Worm (Caenorhabditis elegans) whole organism, early embryonic: ENCODE results near the gene F32G8.2.

ENCODE experiments used
- B0310.2 ChIP-seq: sonication (generic microtip); optimal IDR thresholded peaks from 2 replicates; lab custom pipeline; 2016; ENCODE audit warnings: mild to moderate bottlenecking, missing genetic modification characterization, missing compliant biosample characterization
- F13C5.2 ChIP-seq: sonication (generic microtip); optimal IDR thresholded peaks from 2 replicates; lab custom pipeline; 2017; ENCODE audit warnings: mild to moderate bottlenecking, missing genetic modification characterization, inconsistent platforms, missing compliant biosample characterization
- aly-1 ChIP-seq: sonication (generic microtip); optimal IDR thresholded peaks from 2 replicates; lab custom pipeline; 2016; ENCODE audit warnings: missing genetic modification characterization, missing compliant biosample characterization
- ama-1 ChIP-seq: fragments of 150-350 bp; optimal IDR thresholded peaks from 2 replicates; lab custom pipeline; 2014
- ceh-13 ChIP-seq: fragments of 200-800 bp; sonication (Bioruptor generic); optimal IDR thresholded peaks from 2 replicates; lab custom pipeline; 2018; ENCODE audit warnings: mild to moderate bottlenecking, missing genetic modification characterization, missing compliant biosample characterization
- ceh-36 ChIP-seq: sonication (generic microtip); optimal IDR thresholded peaks from 2 replicates; lab custom pipeline; 2016; ENCODE audit warnings: missing genetic modification characterization, inconsistent platforms, missing compliant biosample characterization
- ets-7 ChIP-seq: sonication (generic microtip); optimal IDR thresholded peaks from 2 replicates; lab custom pipeline; 2016; ENCODE audit warnings: missing genotype, missing genetic modification characterization, missing compliant biosample characterization
- flt-1 ChIP-seq: fragments of 200-800 bp; sonication (Bioruptor generic); IDR thresholded peaks from 2 replicates; pipeline ENCODE4 v1.3.6; 2022; ENCODE audit warnings: missing genetic modification characterization, missing compliant biosample characterization
- hmbx-1 ChIP-seq: sonication (generic microtip); optimal IDR thresholded peaks from 2 replicates; lab custom pipeline; 2016; ENCODE audit warnings: mild to moderate bottlenecking, missing genetic modification characterization, missing compliant biosample characterization
- hmg-4 ChIP-seq: fragments of 200-800 bp; sonication (Bioruptor generic); optimal IDR thresholded peaks from 2 replicates; lab custom pipeline; 2018; ENCODE audit warnings: mild to moderate bottlenecking, missing genetic modification characterization, missing compliant biosample characterization
- hnd-1 ChIP-seq: sonication (generic microtip); optimal IDR thresholded peaks from 2 replicates; lab custom pipeline; 2016; ENCODE audit warnings: missing genetic modification characterization, missing compliant biosample characterization
- pes-1 ChIP-seq: fragments of 200-800 bp; sonication (Bioruptor generic); IDR thresholded peaks from 2 replicates; pipeline ENCODE4 v1.3.6; 2022; ENCODE audit warnings: missing genetic modification reagents, missing genetic modification characterization, missing compliant biosample characterization
- sea-1 ChIP-seq: fragments of 200-800 bp; sonication (Bioruptor generic); conservative IDR thresholded peaks from 2 replicates; pipeline ENCODE4 v1.3.6; 2022; ENCODE audit warnings: missing genetic modification characterization, missing compliant biosample characterization
- tra-4 ChIP-seq: sonication (generic microtip); optimal IDR thresholded peaks from 2 replicates; lab custom pipeline; 2017; ENCODE audit warnings: missing genetic modification characterization, missing compliant biosample characterization

DNA sequence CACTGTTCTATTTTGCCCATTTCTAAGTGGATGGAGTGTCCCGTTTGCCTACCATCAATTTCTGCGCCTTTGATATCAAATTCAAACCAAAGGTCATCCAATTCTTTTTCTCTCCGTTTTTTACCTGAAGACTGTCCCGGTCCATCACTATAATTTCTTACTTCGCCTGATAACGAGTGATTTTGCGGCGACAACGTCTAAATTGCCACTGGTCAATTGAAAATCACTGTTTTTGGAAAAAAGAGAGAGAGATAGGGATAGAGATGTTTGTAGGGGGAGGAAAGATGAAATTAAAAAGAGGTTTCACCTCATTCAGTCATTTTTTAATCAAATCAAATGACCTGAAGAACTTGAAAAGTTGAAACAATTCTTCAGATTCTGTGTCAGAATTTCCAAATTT lies 21.7 kb downstream of the F32G8.2 start:
- TF ChIP-seq flt-1 (no peak), ets-7 (tag; lab: Kevin White, UChicago) (no peak), ama-1 (lab: Kevin White, UChicago) (no peak), ceh-13 (no peak), F13C5.2 (no peak), tra-4 (tag; lab: Kevin White, UChicago) (no peak), B0310.2 (no peak), sea-1 (no peak), ceh-36 (tag; lab: Kevin White, UChicago) (no peak), hmbx-1 (tag; lab: Kevin White, UChicago) (no peak), pes-1 (GFP tag; lab: Robert Waterston, UW) (no peak), aly-1 (tag; lab: Kevin White, UChicago) (no peak), hmg-4 (GFP tag; lab: Kevin White, UChicago) (no peak), hnd-1 (tag; lab: Kevin White, UChicago) (no peak)
